Worm (Caenorhabditis elegans) whole organism, late embryonic: ENCODE results near the gene srz-97.

ENCODE experiments used
- C08G9.2 ChIP-seq: sonication (generic microtip); optimal IDR thresholded peaks from 2 replicates; lab custom pipeline; 2016; ENCODE audit warnings: mild to moderate bottlenecking, missing genetic modification characterization, moderate library complexity, missing compliant biosample characterization
- C38D4.7 ChIP-seq: fragments of 200-800 bp; sonication (Bioruptor generic); optimal IDR thresholded peaks from 2 replicates; lab custom pipeline; 2018; ENCODE audit warnings: mild to moderate bottlenecking, missing genetic modification characterization, moderate library complexity, missing compliant biosample characterization
- F13H6.1 ChIP-seq: sonication (generic microtip); optimal IDR thresholded peaks from 2 replicates; lab custom pipeline; 2016; ENCODE audit warnings: missing genetic modification characterization, missing compliant biosample characterization
- T23F11.4 ChIP-seq: fragments of 200-800 bp; sonication (Bioruptor generic); optimal IDR thresholded peaks from 2 replicates; lab custom pipeline; 2018; ENCODE audit warnings: mild to moderate bottlenecking, missing genetic modification characterization, missing compliant biosample characterization
- ahr-1 ChIP-seq: sonication (generic microtip); optimal IDR thresholded peaks from 2 replicates; lab custom pipeline; 2016; ENCODE audit warnings: missing genetic modification characterization, missing compliant biosample characterization
- ceh-18 ChIP-seq: sonication (generic microtip); optimal IDR thresholded peaks from 2 replicates; lab custom pipeline; 2016; ENCODE audit warnings: missing genetic modification characterization, missing compliant biosample characterization
- ceh-24 ChIP-seq: sonication (generic microtip); optimal IDR thresholded peaks from 2 replicates; lab custom pipeline; 2016; ENCODE audit warnings: mild to moderate bottlenecking, missing genetic modification characterization, missing compliant biosample characterization
- ceh-31 ChIP-seq: sonication (generic microtip); optimal IDR thresholded peaks from 2 replicates; lab custom pipeline; 2016; ENCODE audit warnings: missing genetic modification characterization, missing compliant biosample characterization
- ceh-34 ChIP-seq: sonication (generic microtip); optimal IDR thresholded peaks from 2 replicates; lab custom pipeline; 2016; ENCODE audit warnings: mild to moderate bottlenecking, missing genetic modification characterization, missing compliant biosample characterization
- ceh-45 ChIP-seq: fragments of 200-800 bp; sonication (Bioruptor generic); IDR thresholded peaks from 2 replicates; pipeline ENCODE4 v1.3.6; 2022; ENCODE audit warnings: missing genetic modification reagents, missing genetic modification characterization, missing compliant biosample characterization
- ceh-48 ChIP-seq: sonication (generic microtip); optimal IDR thresholded peaks from 2 replicates; lab custom pipeline; 2016; ENCODE audit warnings: missing genetic modification characterization, inconsistent platforms, missing compliant biosample characterization
- dve-1 ChIP-seq: sonication (generic microtip); optimal IDR thresholded peaks from 2 replicates; lab custom pipeline; 2017; ENCODE audit warnings: antibody characterized with exemption, mild to moderate bottlenecking, missing genetic modification characterization, missing compliant biosample characterization
- elt-2 ChIP-seq: sonication (generic microtip); optimal IDR thresholded peaks from 2 replicates; lab custom pipeline; 2016; ENCODE audit warnings: missing genetic modification reagents, missing genetic modification characterization, missing compliant biosample characterization
- elt-4 ChIP-seq: sonication (generic microtip); optimal IDR thresholded peaks from 2 replicates; lab custom pipeline; 2016; ENCODE audit warnings: missing genetic modification characterization, missing compliant biosample characterization
- fkh-10 ChIP-seq: fragments of 150-350 bp; optimal IDR thresholded peaks from 2 replicates; lab custom pipeline; 2014; ENCODE audit warnings: missing biosample characterization, missing genetic modification reagents, missing genetic modification characterization
- gmeb-2 ChIP-seq: sonication (generic microtip); optimal IDR thresholded peaks from 2 replicates; lab custom pipeline; 2016; ENCODE audit warnings: missing genetic modification characterization, inconsistent platforms, missing compliant biosample characterization
- hlh-13 ChIP-seq: fragments of 200-800 bp; sonication (Bioruptor generic); optimal IDR thresholded peaks from 2 replicates; lab custom pipeline; 2018; ENCODE audit warnings: mild to moderate bottlenecking, missing genetic modification characterization, missing compliant biosample characterization
- lim-6 ChIP-seq: sonication (generic microtip); optimal IDR thresholded peaks from 2 replicates; lab custom pipeline; 2016; ENCODE audit warnings: missing genetic modification characterization, missing compliant biosample characterization
- madf-2 ChIP-seq: sonication (generic microtip); optimal IDR thresholded peaks from 2 replicates; lab custom pipeline; 2017; ENCODE audit warnings: missing genetic modification characterization, missing compliant biosample characterization
- mec-3 ChIP-seq: sonication (generic microtip); optimal IDR thresholded peaks from 2 replicates; lab custom pipeline; 2016; ENCODE audit warnings: borderline replicate concordance, missing genetic modification characterization, missing compliant biosample characterization
- nfya-1 ChIP-seq: sonication (generic microtip); optimal IDR thresholded peaks from 2 replicates; lab custom pipeline; 2017; ENCODE audit warnings: missing genetic modification characterization, mild to moderate bottlenecking, missing compliant biosample characterization, antibody characterized with exemption, moderate library complexity
- nhr-11 ChIP-seq: fragments of 150-350 bp; optimal IDR thresholded peaks from 2 replicates; lab custom pipeline; 2014; ENCODE audit warnings: missing biosample characterization, missing genetic modification characterization
- nhr-232 ChIP-seq: sonication (generic microtip); optimal IDR thresholded peaks from 2 replicates; lab custom pipeline; 2016; ENCODE audit warnings: missing genetic modification characterization, missing compliant biosample characterization
- npax-4 ChIP-seq: sonication (generic microtip); optimal IDR thresholded peaks from 2 replicates; lab custom pipeline; 2016; ENCODE audit warnings: missing genetic modification characterization, missing compliant biosample characterization
- pag-3 ChIP-seq: sonication (generic microtip); optimal IDR thresholded peaks from 2 replicates; lab custom pipeline; 2016; ENCODE audit warnings: missing compliant biosample characterization, missing genetic modification characterization, borderline replicate concordance
- pat-9 ChIP-seq: fragments of 200-800 bp; sonication (Bioruptor generic); optimal IDR thresholded peaks from 2 replicates; lab custom pipeline; 2018; ENCODE audit warnings: mild to moderate bottlenecking, missing genetic modification characterization, moderate library complexity, missing compliant biosample characterization
- pax-1 ChIP-seq: fragments of 150-350 bp; optimal IDR thresholded peaks from 2 replicates; lab custom pipeline; 2014; ENCODE audit warnings: missing biosample characterization, missing genetic modification characterization
- pha-2 ChIP-seq: sonication (generic microtip); optimal IDR thresholded peaks from 2 replicates; lab custom pipeline; 2017; ENCODE audit warnings: mild to moderate bottlenecking, missing genetic modification characterization, missing compliant biosample characterization
- pha-4 ChIP-seq: fragments of 150-350 bp; optimal IDR thresholded peaks from 2 replicates; lab custom pipeline; 2018; ENCODE audit warnings: missing biosample characterization, missing genetic modification reagents, missing genetic modification characterization
- pros-1 ChIP-seq: fragments of 150-350 bp; optimal IDR thresholded peaks from 2 replicates; lab custom pipeline; 2014; ENCODE audit warnings: missing biosample characterization, missing genetic modification reagents, missing genetic modification characterization
- ref-2 ChIP-seq: sonication (generic microtip); optimal IDR thresholded peaks from 2 replicates; lab custom pipeline; 2016; ENCODE audit warnings: missing genetic modification characterization, missing compliant biosample characterization
- rnt-1 ChIP-seq: sonication (generic microtip); optimal IDR thresholded peaks from 2 replicates; lab custom pipeline; 2016; ENCODE audit warnings: missing genetic modification characterization, missing compliant biosample characterization
- sdc-2 ChIP-seq: sonication (generic microtip); optimal IDR thresholded peaks from 2 replicates; lab custom pipeline; 2016; ENCODE audit warnings: missing genotype, missing genetic modification characterization, missing compliant biosample characterization
- sox-2 ChIP-seq: fragments of 200-800 bp; sonication (Bioruptor generic); IDR thresholded peaks from 2 replicates; pipeline ENCODE4 v1.3.6; 2022; ENCODE audit warnings: missing genetic modification reagents, missing genetic modification characterization, missing compliant biosample characterization
- tbx-2 ChIP-seq: sonication (generic microtip); optimal IDR thresholded peaks from 2 replicates; lab custom pipeline; 2016; ENCODE audit warnings: missing genetic modification characterization, missing compliant biosample characterization
- unc-3 ChIP-seq, 2 experiments: fragments of 200-800 bp in 1 of 2; sonication (Bioruptor generic) in 1 of 2; sonication (generic microtip) in 1 of 2; conservative IDR thresholded peaks in 1 of 2; optimal IDR thresholded peaks in 1 of 2; 2 replicates each; pipeline versions ENCODE4 v1.3.6 to Lab custom; 2016 to 2022; ENCODE audit warnings: missing compliant biosample characterization in 2 of 2, missing genetic modification characterization in 2 of 2, missing genetic modification reagents in 1 of 2
- unc-42 ChIP-seq: sonication (generic microtip); optimal IDR thresholded peaks from 2 replicates; lab custom pipeline; 2016; ENCODE audit warnings: missing genotype, missing genetic modification characterization, missing compliant biosample characterization
- unc-55 ChIP-seq: sonication (generic microtip); optimal IDR thresholded peaks from 2 replicates; lab custom pipeline; 2017; ENCODE audit warnings: missing biosample characterization, missing genetic modification reagents, missing genetic modification characterization
- ztf-16 ChIP-seq: sonication (generic microtip); optimal IDR thresholded peaks from 2 replicates; lab custom pipeline; 2017; ENCODE audit warnings: missing genetic modification characterization, missing compliant biosample characterization

The srz-97 gene

ce11 chrV:14468196-14468874 lies at the start of gene srz-97:
Gene srz-97, minus strand, starts transcription at chrV:14468246.
- TF ChIP-seq nhr-11 (no peak), ceh-34 (tag; lab: Kevin White, UChicago) (no peak), pha-4 (tag; lab: Kevin White, UChicago) (no peak)

ce11 chrV:14510746-14511145 lies 42.7 kb upstream of the srz-97 start, which contains the start of gene R02D5.9:
Gene R02D5.9, minus strand, starts transcription at chrV:14511123.
- no peak for TF ChIP-seq ceh-18 (tag; lab: Kevin White, UChicago)
- no peak for TF ChIP-seq F13H6.1 (tag; lab: Kevin White, UChicago)
- no peak for TF ChIP-seq gmeb-2
- no peak for TF ChIP-seq madf-2 (tag; lab: Kevin White, UChicago)
- no peak for TF ChIP-seq ceh-31
- TF ChIP-seq ceh-45 (GFP tag; lab: Robert Waterston, UW) = no peak
- no peak for TF ChIP-seq unc-42
- no peak for TF ChIP-seq elt-2
- no peak for TF ChIP-seq ztf-16 (tag; lab: Kevin White, UChicago)
- no peak for TF ChIP-seq pax-1 (tag; lab: Kevin White, UChicago)

ce11 chrV:14508556-14508955 lies 40.5 kb upstream of the srz-97 start:
- no peak for TF ChIP-seq ceh-24 (tag; lab: Kevin White, UChicago)

DNA sequence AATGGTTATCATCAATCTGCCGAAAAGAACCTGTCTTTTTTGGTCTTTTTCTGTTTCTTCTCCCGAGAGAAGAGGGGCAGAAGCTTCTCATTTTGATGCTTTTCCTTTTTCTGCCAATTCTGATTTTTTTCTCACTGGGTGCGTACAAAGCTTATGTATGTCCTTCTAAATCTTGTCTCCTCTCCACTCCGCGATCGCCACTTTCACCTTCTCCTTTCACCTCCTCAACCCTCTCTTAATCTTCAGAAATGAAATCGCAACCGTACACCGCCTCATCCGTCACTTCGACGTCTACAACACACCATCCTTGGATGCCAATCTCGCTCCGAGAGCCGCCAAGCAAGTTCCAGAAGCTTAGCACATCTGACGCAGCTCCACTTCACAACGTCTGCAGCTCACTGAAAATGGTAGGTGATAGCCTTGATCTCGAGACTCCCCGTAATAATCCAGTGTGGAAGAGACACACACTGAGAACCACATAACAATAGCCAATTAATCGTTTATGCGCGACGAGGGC lies 40.0 kb upstream of the srz-97 start, which contains the start of gene R02D5.1:
R02D5.1 (plus strand) TSS at position 245 of the 517 bp plus-strand sequence.
- TF ChIP-seq ceh-48 (tag; lab: Kevin White, UChicago) (no peak), hlh-13 (GFP tag; lab: Kevin White, UChicago) (no peak), T23F11.4 (GFP tag; lab: Kevin White, UChicago) (peak; percentile 4), npax-4 (tag; lab: Kevin White, UChicago) (no peak), pha-2 (tag; lab: Kevin White, UChicago) (no peak), fkh-10 (GFP tag; lab: Kevin White, UChicago) (no peak), ceh-31 (no peak), unc-3 (GFP tag; conservative IDR thresholded peaks at IDR 0.05; lab: Robert Waterston, UW) (no peak), unc-3 (tag; optimal IDR thresholded peaks at IDR 0.05; lab: Kevin White, UChicago) (no peak), C38D4.7 (GFP tag; lab: Kevin White, UChicago) (no peak), elt-4 (tag; lab: Kevin White, UChicago) (no peak), ref-2 (tag; lab: Kevin White, UChicago) (peak; percentile 77)

DNA sequence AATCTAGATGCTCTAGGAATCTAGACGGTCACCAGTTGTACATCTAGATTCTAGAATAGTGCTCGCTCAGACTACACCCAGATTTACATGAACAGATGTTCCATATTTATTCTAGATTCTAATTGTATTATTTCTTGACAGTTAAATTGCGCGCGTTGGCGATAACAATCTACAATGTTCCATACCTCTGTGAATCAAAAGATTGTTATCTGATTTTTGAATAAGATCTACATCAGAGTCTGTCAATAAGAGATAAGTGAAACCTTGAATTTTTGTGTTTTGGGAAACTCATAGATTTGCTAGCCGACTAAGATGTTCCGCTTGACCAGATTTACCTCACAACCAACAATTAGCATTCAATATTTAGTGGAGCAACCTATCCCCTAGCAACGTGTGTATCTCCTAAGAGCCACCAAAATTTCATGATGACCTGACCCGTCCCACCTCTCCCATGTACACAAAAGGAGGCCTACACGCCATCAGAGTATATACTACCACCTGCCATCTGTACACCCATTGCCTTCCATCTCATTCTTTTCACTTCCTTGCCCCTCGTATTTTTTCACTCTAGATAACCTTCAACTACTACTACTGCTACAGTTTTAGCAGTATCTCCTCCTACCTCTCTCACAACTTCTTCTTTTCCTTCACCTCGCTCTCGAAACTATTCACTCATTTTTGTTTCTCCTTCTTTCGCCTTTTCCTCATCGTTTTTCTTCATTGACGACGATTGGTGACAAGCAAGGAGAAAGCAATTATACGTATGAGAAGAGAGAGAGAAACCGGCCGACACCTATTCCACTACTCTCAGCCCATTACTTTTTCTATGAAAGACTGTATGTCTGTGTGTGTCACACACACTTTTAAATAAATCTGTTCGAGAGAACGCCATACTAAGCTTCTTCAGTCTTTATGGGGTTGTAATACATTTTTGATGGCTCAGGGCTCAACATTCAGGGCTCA lies 38.9 kb upstream of the srz-97 start:
- TF ChIP-seq nhr-11 = no peak
- no peak for TF ChIP-seq F13H6.1 (tag; lab: Kevin White, UChicago)
- TF ChIP-seq rnt-1 (tag; lab: Kevin White, UChicago) = peak; percentile 22
- TF ChIP-seq elt-2 = peak; percentile 3
- TF ChIP-seq unc-55 = peak; percentile 6

- TF ChIP-seq sdc-2 (tag; lab: Kevin White, UChicago) = no peak
- no peak for TF ChIP-seq pag-3
- no peak for TF ChIP-seq mec-3 (tag; lab: Kevin White, UChicago)
- no peak for TF ChIP-seq nfya-1 (tag; lab: Kevin White, UChicago)
- TF ChIP-seq ahr-1 (tag; lab: Kevin White, UChicago) = no peak
- TF ChIP-seq nhr-232 (tag; lab: Kevin White, UChicago) = no peak
- TF ChIP-seq tbx-2 (tag; lab: Kevin White, UChicago) = no peak
- no peak for TF ChIP-seq pros-1 (tag; lab: Kevin White, UChicago)
- no peak for TF ChIP-seq pha-4 (tag; lab: Kevin White, UChicago)
- no peak for TF ChIP-seq dve-1 (tag; lab: Kevin White, UChicago)
- peak; percentile 16 for TF ChIP-seq C08G9.2 (tag; lab: Kevin White, UChicago)
- TF ChIP-seq sox-2 = no peak
- TF ChIP-seq npax-4 (tag; lab: Kevin White, UChicago) = no peak
- no peak for TF ChIP-seq pat-9 (tag; lab: Kevin White, UChicago)
- TF ChIP-seq ceh-24 (tag; lab: Kevin White, UChicago) = no peak
- TF ChIP-seq lim-6 (tag; lab: Kevin White, UChicago) = no peak
- peak; percentile 45 for TF ChIP-seq rnt-1 (tag; lab: Kevin White, UChicago)
Observed at ce11 chrV:14505745-14506214, 37.7 kb upstream of the srz-97 start.
